Fruit fly (Drosophila melanogaster) S2 (cell line): ENCODE data around the gene HIPP1.

Experiments used
- CG8478 ChIP-seq: fragments of >200 bp; optimal IDR thresholded peaks from 2 replicates; lab custom pipeline; 2018
- CTCF ChIP-seq, 2 experiments: fragments of >200 bp; optimal IDR thresholded peaks; 2 replicates each; lab custom pipeline; 2018

The HIPP1 gene

DNA sequence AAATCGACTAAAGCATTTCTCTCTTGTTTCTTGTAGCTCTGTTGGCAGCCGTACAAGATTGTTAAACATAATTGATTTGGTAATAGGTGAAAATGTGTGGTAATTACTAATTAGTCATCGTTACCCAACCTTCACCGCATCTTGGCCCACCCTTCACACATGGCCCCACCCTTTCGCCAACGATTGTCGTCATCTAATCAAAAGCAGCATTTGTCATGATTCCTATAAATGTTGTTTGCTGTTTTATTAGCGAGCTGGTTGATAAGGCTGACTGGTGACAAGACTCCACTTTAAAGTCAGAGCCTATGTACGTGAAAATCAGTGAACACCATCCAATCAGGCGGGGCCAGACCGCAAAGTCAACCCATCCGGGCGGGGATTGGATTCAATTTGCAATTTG, 20.9 kb downstream of the HIPP1 start:
- TF ChIP-seq CTCF (optimal IDR thresholded peaks at IDR 0.05; lab: Kevin White, UChicago), result no peak
- TF ChIP-seq CG8478 (lab: Kevin White, UChicago), result no peak

DNA sequence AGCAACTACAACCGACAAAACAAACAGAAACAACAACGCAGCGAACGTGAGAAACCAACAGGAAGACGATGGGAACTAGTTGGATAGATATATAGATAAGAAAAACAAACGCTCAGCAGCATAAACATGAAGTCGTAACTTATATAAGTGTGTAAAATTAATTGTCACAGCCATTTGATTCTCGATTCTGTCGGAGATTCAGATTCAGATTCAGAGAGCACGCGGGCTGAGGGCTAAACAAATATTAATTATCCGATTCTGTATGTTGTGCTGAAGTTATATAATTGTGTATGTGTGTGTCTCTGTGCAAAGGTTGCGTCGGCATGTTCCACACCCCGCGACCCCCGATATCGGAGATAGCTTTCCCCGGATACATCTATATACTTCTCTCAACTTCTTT, 24.7 kb downstream of the HIPP1 start:
- no peak for TF ChIP-seq CTCF (optimal IDR thresholded peaks at IDR 0.05; lab: Kevin White, UChicago)
- TF ChIP-seq CG8478 (lab: Kevin White, UChicago), result no peak

DNA sequence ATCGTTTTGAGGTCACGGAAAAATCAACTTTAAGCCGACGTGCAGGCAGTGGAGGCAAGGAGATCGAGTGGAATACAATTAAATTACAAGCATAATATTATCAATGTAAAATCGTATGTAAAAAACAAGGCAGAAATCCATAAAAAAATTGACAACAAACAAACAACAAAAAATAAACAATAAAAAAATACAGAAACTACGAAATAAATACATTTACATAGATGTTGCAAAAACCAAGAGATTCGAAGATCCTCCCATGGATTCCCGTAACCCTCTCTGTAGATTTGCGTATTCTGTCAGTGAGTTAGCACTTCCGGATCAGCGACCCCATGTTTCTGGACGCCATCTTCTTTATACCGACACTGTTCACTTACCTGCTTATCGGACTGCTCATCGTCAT, 26.4 kb downstream of the HIPP1 start, which contains the start of gene CG3288:
Gene CG3288 (plus strand): TSS at position 301 of the 400 bp plus-strand sequence.
- no peak for TF ChIP-seq CG8478 (lab: Kevin White, UChicago)
- no peak for TF ChIP-seq CTCF (optimal IDR thresholded peaks at IDR 0.05; lab: Kevin White, UChicago)

dm6 chr3L:20837040-20837830, 27.8 kb downstream of the HIPP1 start, which contains the start of gene CG13255:
Gene CG13255, plus strand, starts transcription at chr3L:20837488.
- TF ChIP-seq CG8478 (lab: Kevin White, UChicago) (no peak), CTCF (optimal IDR thresholded peaks at IDR 0.05; lab: Kevin White, UChicago) (no peak)

DNA sequence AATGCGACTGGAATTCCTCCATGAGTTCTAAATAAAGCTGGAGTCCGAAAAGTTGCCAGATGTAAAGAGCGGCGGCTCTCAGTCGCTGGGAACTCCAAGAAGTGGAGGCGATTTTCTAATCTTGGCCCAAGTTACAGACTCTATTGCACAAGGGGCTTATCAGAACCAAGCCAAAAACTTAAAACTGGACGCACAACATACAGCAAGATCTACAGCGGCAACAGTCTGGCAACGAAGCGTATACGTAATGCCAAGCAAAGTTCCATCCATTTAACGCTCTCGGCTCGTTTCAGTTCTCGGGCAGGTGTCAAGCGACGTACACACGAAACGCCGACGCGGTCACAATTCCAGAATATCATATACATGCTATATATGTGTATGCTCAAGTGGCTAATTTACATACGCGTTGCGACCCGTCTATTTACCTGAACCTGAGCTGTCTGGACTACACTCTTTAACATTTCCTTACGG, 28.4 kb downstream of the HIPP1 start:
- TF ChIP-seq CG8478 (lab: Kevin White, UChicago) (no peak), CTCF (optimal IDR thresholded peaks at IDR 0.05; lab: Kevin White, UChicago) (no peak)

DNA sequence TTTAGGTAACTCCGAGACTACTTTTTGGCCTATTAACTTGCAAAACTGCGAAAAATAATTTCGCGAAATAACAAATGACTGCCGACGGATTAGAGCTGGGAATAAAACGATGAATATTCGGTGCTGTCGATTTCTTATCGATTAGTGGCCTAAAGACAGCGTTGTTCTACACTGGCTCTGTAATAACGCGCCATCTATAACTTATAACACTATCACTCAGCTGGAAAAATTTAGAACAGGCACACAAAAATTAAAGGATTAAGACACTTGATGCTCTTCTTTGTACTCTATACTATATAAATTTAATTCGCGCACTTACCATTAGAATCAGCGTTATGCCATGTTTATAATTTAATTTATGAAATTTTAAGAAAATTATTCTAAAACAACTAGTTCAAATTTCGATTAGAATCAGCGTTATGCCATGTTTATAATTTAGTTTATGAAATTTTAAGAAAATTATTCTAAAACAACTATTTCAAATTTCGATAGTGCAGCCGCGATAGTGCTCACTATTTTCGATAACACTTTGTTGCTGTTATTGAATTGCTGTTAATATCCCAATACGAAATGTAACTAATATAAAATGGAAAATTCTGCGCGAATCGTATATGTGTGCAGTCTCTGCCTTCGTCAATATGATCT, 32.1 kb downstream of the HIPP1 start, which contains the start of the genes CSN3 and CG11456:
Gene CSN3 (minus strand): TSS at position 112 of the 645 bp plus-strand sequence.
Gene CG11456 (plus strand): TSS at position 523 of the 645 bp plus-strand sequence.
- TF ChIP-seq CTCF (optimal IDR thresholded peaks at IDR 0.05; lab: Kevin White, UChicago) (peak; percentile 88 to 90), CG8478 (lab: Kevin White, UChicago) (no peak)

DNA sequence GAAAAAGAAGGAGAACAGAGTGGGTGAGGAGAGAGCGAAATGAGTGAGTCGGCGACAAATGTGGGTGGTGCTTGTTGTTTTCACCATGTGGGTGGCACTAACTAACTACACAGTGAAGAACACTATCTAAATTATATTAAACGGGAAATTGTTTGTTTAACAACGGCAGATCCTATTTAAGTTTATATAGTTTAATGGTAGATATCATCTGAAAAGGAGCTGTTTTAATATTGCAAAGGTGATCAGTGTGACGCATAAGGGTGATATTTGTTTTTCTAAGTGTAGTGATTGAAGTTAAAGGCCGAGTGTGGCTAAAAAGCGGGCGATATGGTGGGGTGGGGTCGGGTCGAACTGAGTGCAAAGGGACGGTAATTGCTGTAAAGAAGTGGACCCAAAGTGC, 39.1 kb downstream of the HIPP1 start:
- TF ChIP-seq CG8478 (lab: Kevin White, UChicago) (no peak), CTCF (optimal IDR thresholded peaks at IDR 0.05; lab: Kevin White, UChicago) (no peak)

dm6 chr3L:20857609-20858008, 48.1 kb downstream of the HIPP1 start:
- no peak for TF ChIP-seq CG8478 (lab: Kevin White, UChicago)
- no peak for TF ChIP-seq CTCF (optimal IDR thresholded peaks at IDR 0.05; lab: Kevin White, UChicago)
